Fruit fly (Drosophila melanogaster) whole organism, prepupa: ENCODE data around the gene CG11760.

Experiments
- Blimp-1 ChIP-seq: fragments of 200-800 bp; sonication (Bioruptor generic); optimal IDR thresholded peaks from 3 replicates; lab custom pipeline; 2017; ENCODE audit warnings: missing biosample characterization, missing genetic modification characterization, mild to moderate bottlenecking, moderate library complexity, missing genetic modification reagents
- CG10669 ChIP-seq: fragments of 200-800 bp; sonication (Bioruptor generic); optimal IDR thresholded peaks from 3 replicates; lab custom pipeline; 2018; ENCODE audit warnings: missing biosample characterization, mild to moderate bottlenecking, missing genetic modification characterization, moderate library complexity
- CG11902 ChIP-seq: fragments of 200-800 bp; sonication (Bioruptor generic); optimal IDR thresholded peaks from 3 replicates; lab custom pipeline; 2016; ENCODE audit warnings: missing biosample characterization, missing genetic modification characterization
- CG16779 ChIP-seq: fragments of 200-800 bp; sonication (Bioruptor generic); optimal IDR thresholded peaks from 3 replicates; lab custom pipeline; 2017; ENCODE audit warnings: missing biosample characterization, mild to moderate bottlenecking, missing genetic modification characterization
- CG8632 ChIP-seq: fragments of 200-800 bp; sonication (Bioruptor generic); optimal IDR thresholded peaks from 3 replicates; lab custom pipeline; 2016; ENCODE audit warnings: missing biosample characterization, missing genetic modification characterization
- Gug ChIP-seq: fragments of 200-800 bp; sonication (Bioruptor generic); IDR thresholded peaks from 2 replicates; pipeline ENCODE4 v1.3.6; 2022; ENCODE audit warnings: missing biosample characterization, missing genetic modification characterization
- dac ChIP-seq: fragments of 200-800 bp; sonication (Bioruptor generic); optimal IDR thresholded peaks from 2 replicates; lab custom pipeline; 2017; ENCODE audit warnings: missing biosample characterization, mild to moderate bottlenecking, missing genetic modification characterization
- lz ChIP-seq: fragments of 200-800 bp; sonication (Bioruptor generic); optimal IDR thresholded peaks from 3 replicates; lab custom pipeline; 2016; ENCODE audit warnings: missing biosample characterization, missing genetic modification characterization
- svp ChIP-seq: fragments of 200-800 bp; sonication (Bioruptor generic); peaks from one replicate; lab custom pipeline; 2016; ENCODE audit warnings: missing biosample characterization, missing genetic modification characterization

- TF ChIP-seq lz (GFP tag; lab: Kevin White, UChicago) (no peak), svp (GFP tag; lab: Kevin White, UChicago) (no peak), Blimp-1 (no peak), CG8632 (no peak), CG11902 (GFP tag; lab: Kevin White, UChicago) (no peak), Gug (GFP tag; lab: Robert Waterston, UW) (no peak), CG16779 (tag; lab: Kevin White, UChicago) (no peak), CG10669 (GFP tag; lab: Kevin White, UChicago) (no peak), dac (GFP tag; lab: Kevin White, UChicago) (no peak)
Observed at dm6 chr3R:8697772-8698259, 21.2 kb upstream of the CG11760 start, which contains the start of gene hb.
